Worm (Caenorhabditis elegans) whole organism, L3 larva: Measurements from ENCODE around the gene H09F14.1.
A peak's percentile ranks its signal among the peaks of the same experiment; 100 is the strongest.

ENCODE experiments used
- R02D3.7 ChIP-seq: fragments of 150-350 bp; optimal IDR thresholded peaks from 2 replicates; lab custom pipeline; 2014; ENCODE audit warnings: missing biosample characterization, missing genetic modification characterization
- ZK546.5 ChIP-seq: sonication (generic microtip); optimal IDR thresholded peaks from 2 replicates; lab custom pipeline; 2017; ENCODE audit warnings: missing biosample characterization, missing genetic modification characterization
- aly-2 ChIP-seq: fragments of 150-350 bp; optimal IDR thresholded peaks from 2 replicates; lab custom pipeline; 2014; ENCODE audit warnings: missing biosample characterization, missing genetic modification characterization
- ama-1 ChIP-seq: fragments of 150-350 bp; optimal IDR thresholded peaks from 2 replicates; lab custom pipeline; 2018
- ceh-16 ChIP-seq: sonication (generic microtip); optimal IDR thresholded peaks from 2 replicates; lab custom pipeline; 2017; ENCODE audit warnings: missing biosample characterization, missing genetic modification characterization
- ceh-28 ChIP-seq: fragments of 150-350 bp; optimal IDR thresholded peaks from 2 replicates; lab custom pipeline; 2014; ENCODE audit warnings: missing biosample characterization, missing genetic modification reagents, missing genetic modification characterization
- daf-12 ChIP-seq: fragments of 150-350 bp; optimal IDR thresholded peaks from 2 replicates; lab custom pipeline; 2014; ENCODE audit warnings: missing biosample characterization, missing genetic modification reagents, missing genetic modification characterization
- egl-27 ChIP-seq: sonication (generic microtip); optimal IDR thresholded peaks from 4 replicates; lab custom pipeline; 2017; ENCODE audit warnings: missing biosample characterization, missing genetic modification reagents, missing genetic modification characterization
- egl-5 ChIP-seq: fragments of 150-350 bp; optimal IDR thresholded peaks from 2 replicates; lab custom pipeline; 2017; ENCODE audit warnings: missing biosample characterization, missing genetic modification reagents, missing genetic modification characterization, inconsistent platforms
- elt-1 ChIP-seq: fragments of 150-350 bp; optimal IDR thresholded peaks from 2 replicates; lab custom pipeline; 2014; ENCODE audit warnings: missing biosample characterization, missing genetic modification characterization
- elt-2 ChIP-seq: sonication (generic microtip); optimal IDR thresholded peaks from 2 replicates; lab custom pipeline; 2016; ENCODE audit warnings: missing genetic modification reagents, mild to moderate bottlenecking, missing genetic modification characterization, missing compliant biosample characterization
- elt-3 ChIP-seq, 3 experiments: fragments of 150-350 bp in 1 of 3; sonication (generic microtip) in 2 of 3; optimal IDR thresholded peaks; 2 replicates in 2 of 3; 4 replicates in 1 of 3; lab custom pipeline; 2014 to 2017; ENCODE audit warnings: missing biosample characterization in 3 of 3, missing genetic modification characterization in 3 of 3
- fos-1 ChIP-seq: fragments of 150-350 bp; optimal IDR thresholded peaks from 2 replicates; lab custom pipeline; 2014; ENCODE audit warnings: missing biosample characterization, missing genetic modification characterization
- hmg-11 ChIP-seq: sonication (generic microtip); optimal IDR thresholded peaks from 2 replicates; lab custom pipeline; 2016; ENCODE audit warnings: missing genetic modification characterization, missing compliant biosample characterization
- jun-1 ChIP-seq: fragments of 150-350 bp; optimal IDR thresholded peaks from 2 replicates; lab custom pipeline; 2014; ENCODE audit warnings: missing biosample characterization, missing genetic modification reagents, missing genetic modification characterization
- lin-15B ChIP-seq: fragments of 150-350 bp; optimal IDR thresholded peaks from 2 replicates; lab custom pipeline; 2014; ENCODE audit warnings: missing biosample characterization, missing genetic modification characterization
- mml-1 ChIP-seq: fragments of 150-350 bp; sonication (generic microtip); optimal IDR thresholded peaks from 3 replicates; lab custom pipeline; 2014; ENCODE audit warnings: missing biosample characterization, missing genetic modification characterization
- nfya-1 ChIP-seq: sonication (generic microtip); optimal IDR thresholded peaks from 2 replicates; lab custom pipeline; 2017; ENCODE audit warnings: missing genetic modification characterization, mild to moderate bottlenecking, missing compliant biosample characterization, antibody characterized with exemption, moderate library complexity; ENCODE audit not compliant: insufficient read depth
- nhr-12 ChIP-seq: fragments of 150-350 bp; optimal IDR thresholded peaks from 2 replicates; lab custom pipeline; 2014; ENCODE audit warnings: missing biosample characterization, missing genetic modification characterization
- nhr-23 ChIP-seq: fragments of 150-350 bp; optimal IDR thresholded peaks from 2 replicates; lab custom pipeline; 2014; ENCODE audit warnings: missing biosample characterization, missing genetic modification reagents, missing genetic modification characterization
- nhr-43 ChIP-seq: sonication (generic microtip); optimal IDR thresholded peaks from 2 replicates; lab custom pipeline; 2016; ENCODE audit warnings: mild to moderate bottlenecking, missing genetic modification characterization, missing compliant biosample characterization; ENCODE audit not compliant: poor library complexity, severe bottlenecking
- nhr-76 ChIP-seq: fragments of 150-350 bp; sonication (generic microtip); optimal IDR thresholded peaks from 5 replicates; lab custom pipeline; 2014; ENCODE audit warnings: missing biosample characterization, missing genetic modification characterization
- pha-4 ChIP-seq: fragments of 150-350 bp; optimal IDR thresholded peaks from 2 replicates; lab custom pipeline; 2014; ENCODE audit warnings: missing biosample characterization, missing genetic modification reagents, missing genetic modification characterization
- pqm-1 ChIP-seq: fragments of 150-350 bp; optimal IDR thresholded peaks from 2 replicates; lab custom pipeline; 2017; ENCODE audit warnings: missing biosample characterization, missing genetic modification characterization, inconsistent platforms
- sea-2 ChIP-seq: fragments of 150-350 bp; sonication (generic microtip); optimal IDR thresholded peaks from 4 replicates; lab custom pipeline; 2014; ENCODE audit warnings: missing biosample characterization, missing genetic modification reagents, missing genetic modification characterization
- skn-1 ChIP-seq: fragments of 150-350 bp; optimal IDR thresholded peaks from 2 replicates; lab custom pipeline; 2014; ENCODE audit warnings: missing biosample characterization, missing genetic modification characterization
- snpc-4 ChIP-seq: fragments of 150-350 bp; optimal IDR thresholded peaks from 2 replicates; lab custom pipeline; 2014; ENCODE audit warnings: missing biosample characterization, missing genetic modification characterization
- tbx-2 ChIP-seq: sonication (generic microtip); optimal IDR thresholded peaks from 2 replicates; lab custom pipeline; 2016; ENCODE audit warnings: mild to moderate bottlenecking, missing genetic modification characterization, missing compliant biosample characterization
- unc-39 ChIP-seq: sonication (generic microtip); optimal IDR thresholded peaks from 4 replicates; lab custom pipeline; 2017; ENCODE audit warnings: missing biosample characterization, missing genetic modification characterization
- unc-62 ChIP-seq: fragments of 150-350 bp; sonication (generic microtip); optimal IDR thresholded peaks from 4 replicates; lab custom pipeline; 2014; ENCODE audit warnings: missing biosample characterization, missing genetic modification reagents, missing genetic modification characterization
- zag-1 ChIP-seq: fragments of 150-350 bp; optimal IDR thresholded peaks from 2 replicates; lab custom pipeline; 2014; ENCODE audit warnings: missing biosample characterization, missing genetic modification characterization
- ztf-4 ChIP-seq: fragments of 150-350 bp; optimal IDR thresholded peaks from 2 replicates; lab custom pipeline; 2014; ENCODE audit warnings: missing biosample characterization, missing genetic modification characterization

Gene H09F14.1

ce11 chrV:10615496-10615895 lies at the start of gene H09F14.1:
TSS of gene H09F14.1 (minus strand) at chrV:10615596.
- TF ChIP-seq unc-39 (tag; lab: Kevin White, UChicago) (no peak), ceh-16 (no peak), fos-1 (no peak), nhr-43 (tag; lab: Kevin White, UChicago) (no peak), nhr-23 (tag; lab: Kevin White, UChicago) (no peak), lin-15B (tag; lab: Kevin White, UChicago) (no peak)
- TF ChIP-seq, all 47 proteins: peak for 0

ce11 chrV:10664271-10664670 lies 48.9 kb upstream of the H09F14.1 start:
- TF ChIP-seq fos-1, result no peak
- TF ChIP-seq mml-1 (tag; lab: Kevin White, UChicago), result no peak
- TF ChIP-seq nhr-43 (tag; lab: Kevin White, UChicago), result no peak
- TF ChIP-seq egl-27 (tag; lab: Kevin White, UChicago), result no peak
- no peak for TF ChIP-seq sea-2 (GFP tag; lab: Kevin White, UChicago)
- TF ChIP-seq nhr-12, result no peak

ce11 chrV:10662000-10662399 lies 46.6 kb upstream of the H09F14.1 start:
- TF ChIP-seq elt-1 (peak; percentile 59), tbx-2 (tag; lab: Kevin White, UChicago) (no peak)

- no peak for TF ChIP-seq aly-2 (tag; lab: Kevin White, UChicago)
- TF ChIP-seq pha-4 (tag; lab: Kevin White, UChicago), result peak; percentile 27
- TF ChIP-seq nfya-1 (tag; lab: Kevin White, UChicago), result peak; percentile 14
- TF ChIP-seq hmg-11 (tag; lab: Kevin White, UChicago), result peak; percentile 57
- TF ChIP-seq lin-15B (tag; lab: Kevin White, UChicago), result peak; percentile 50
These were observed 46.1 kb upstream of the H09F14.1 start, which contains the start of gene sqv-4 for ce11 chrV:10661417-10661945. TSS of gene sqv-4 (minus strand) at chrV:10661467.

ce11 chrV:10659343-10659742 lies 43.9 kb upstream of the H09F14.1 start:
- TF ChIP-seq daf-12 (no peak), ztf-4 (no peak), ceh-16 (no peak), skn-1 (no peak), jun-1 (tag; lab: Kevin White, UChicago) (no peak), unc-62 (GFP tag; lab: Kevin White, UChicago) (no peak), snpc-4 (no peak), ceh-28 (tag; lab: Kevin White, UChicago) (no peak), elt-2 (no peak), egl-5 (no peak), nhr-43 (tag; lab: Kevin White, UChicago) (no peak), ama-1 (lab: Kevin White, UChicago) (no peak), nhr-12 (no peak), zag-1 (tag; lab: Kevin White, UChicago) (no peak), lin-15B (tag; lab: Kevin White, UChicago) (no peak), elt-1 (no peak), sea-2 (GFP tag; lab: Kevin White, UChicago) (no peak), nhr-76 (tag; lab: Kevin White, UChicago) (no peak), aly-2 (tag; lab: Kevin White, UChicago) (no peak)

ce11 chrV:10657959-10658358 lies 42.6 kb upstream of the H09F14.1 start, which contains the start of gene tut-2:
TSS of gene tut-2 (plus strand) at chrV:10658235.
- no peak for TF ChIP-seq pqm-1 (tag; lab: Kevin White, UChicago)
- TF ChIP-seq nfya-1 (tag; lab: Kevin White, UChicago), result peak; percentile 35

- TF ChIP-seq elt-3 (tag; optimal IDR thresholded peaks at IDR 0.05; lab: Kevin White, UChicago) (no peak), R02D3.7 (tag; lab: Kevin White, UChicago) (no peak), nhr-23 (tag; lab: Kevin White, UChicago) (no peak), elt-2 (peak; percentile 63), aly-2 (tag; lab: Kevin White, UChicago) (no peak), ZK546.5 (tag; lab: Kevin White, UChicago) (no peak)
These were observed 41.6 kb upstream of the H09F14.1 start, which contains the start of gene ugt-34 for ce11 chrV:10656958-10657357. TSS of gene ugt-34 (minus strand) at chrV:10656978.
